Fruit fly (Drosophila melanogaster): ENCODE results near the gene CG5114.
A peak's percentile ranks its signal among the peaks of the same experiment; 100 is the strongest.

Gene CG5114

dm6 chr3L:14966199-14966858, 16.3 kb upstream of the CG5114 start (continued):
- TF ChIP-seq gsb-n (tag; optimal IDR thresholded peaks at IDR 0.05): peak; percentile 26
- peak; percentile 80 for TF ChIP-seq zen (tag; optimal IDR thresholded peaks at IDR 0.05)
- no peak for TF ChIP-seq Spps (tag; optimal IDR thresholded peaks at IDR 0.05)
- TF ChIP-seq Ssrp (tag; optimal IDR thresholded peaks at IDR 0.05): no peak
- TF ChIP-seq CG15479 (GFP tag; optimal IDR thresholded peaks at IDR 0.05): peak; percentile 93

dm6 chr3L:14967691-14968538, 14.7 kb upstream of the CG5114 start:
- TF ChIP-seq tll (GFP tag; optimal IDR thresholded peaks at IDR 0.05) (peak in 1 of 2 experiments; percentile 88), CG11504 (tag; optimal IDR thresholded peaks at IDR 0.05) (no peak), pita (GFP tag; optimal IDR thresholded peaks at IDR 0.05) (no peak), ap (GFP tag; IDR thresholded peaks at IDR 0.05) (no peak), Myb (GFP tag; optimal IDR thresholded peaks at IDR 0.05) (no peak), CG34422 (GFP tag; IDR thresholded peaks at IDR 0.05) (no peak), CG17802 (tag; optimal IDR thresholded peaks at IDR 0.05) (no peak), twi (tag; optimal IDR thresholded peaks at IDR 0.05) (peak; percentile 66), CG14965 (GFP tag; optimal IDR thresholded peaks at IDR 0.05; ENCODE audit: borderline replicate concordance) (no peak), pzg (GFP tag; optimal IDR thresholded peaks at IDR 0.05) (no peak), CG17328 (GFP tag; IDR thresholded peaks at IDR 0.05) (no peak), CG13624 (GFP tag; optimal IDR thresholded peaks at IDR 0.05) (no peak), cad (GFP tag; optimal IDR thresholded peaks at IDR 0.05) (peak; percentile 41), grn (GFP tag; optimal IDR thresholded peaks at IDR 0.05) (peak; percentile 67), CG5953 (GFP tag; IDR thresholded peaks at IDR 0.05) (no peak), pum (GFP tag; optimal IDR thresholded peaks at IDR 0.05) (no peak), CG13123 (GFP tag; optimal IDR thresholded peaks at IDR 0.05) (no peak), CG14860 (GFP tag; IDR thresholded peaks at IDR 0.05; ENCODE audit: partially characterized antibody) (no peak), CG8089 (GFP tag; optimal IDR thresholded peaks at IDR 0.05) (no peak), E2f2 (GFP tag; IDR thresholded peaks at IDR 0.05) (no peak), CG6813 (GFP tag; optimal IDR thresholded peaks at IDR 0.05) (no peak), CG2199 (GFP tag; IDR thresholded peaks at IDR 0.05) (peak; percentile 57; the same call in 2 of the 3 replicates), CG12219 (GFP tag; optimal IDR thresholded peaks at IDR 0.05) (no peak), zen (tag; optimal IDR thresholded peaks at IDR 0.05) (peak; percentile 97), sim (GFP tag; IDR thresholded peaks at IDR 0.05) (no peak), schlank (tag; optimal IDR thresholded peaks at IDR 0.05) (no peak), dimm (GFP tag; IDR thresholded peaks at IDR 0.05) (no peak), ind (GFP tag; optimal IDR thresholded peaks at IDR 0.05) (no peak), insv (GFP tag; optimal IDR thresholded peaks at IDR 0.05) (peak in 1 of 2 experiments; percentile 60), bowl (GFP tag; IDR thresholded peaks at IDR 0.05) (no peak), hth (optimal IDR thresholded peaks at IDR 0.05) (peak; percentile 31), croc (GFP tag; conservative IDR thresholded peaks at IDR 0.05) (no peak), CG4707 (GFP tag; optimal IDR thresholded peaks at IDR 0.05) (no peak), aop (GFP tag; IDR thresholded peaks at IDR 0.05) (no peak), BEAF-32 (GFP tag; optimal IDR thresholded peaks at IDR 0.05) (no peak), MTF-1 (GFP tag; optimal IDR thresholded peaks at IDR 0.05; ENCODE audit: borderline replicate concordance) (no peak), Hmx (GFP tag; optimal IDR thresholded peaks at IDR 0.05) (no peak), Stat92E (GFP tag; optimal IDR thresholded peaks at IDR 0.05) (peak in 1 of 3 experiments; percentile 1), Awh (GFP tag; IDR thresholded peaks at IDR 0.05) (no peak), Hey (tag; optimal IDR thresholded peaks at IDR 0.05) (no peak), CG3838 (GFP tag; optimal IDR thresholded peaks at IDR 0.05) (no peak), danr (GFP tag; IDR thresholded peaks at IDR 0.05) (no peak)

Data from whole organism, embryonic.